Fruit fly (Drosophila melanogaster): ENCODE results near the gene obst-E.
A peak's percentile ranks its signal among the peaks of the same experiment; 100 is the strongest.

Gene obst-E

dm6 chr2L:5720407-5721228, 45.3 kb downstream of the obst-E start, which contains the start of the genes CG11149 and sip1 (continued):
- peak; percentile 73 for TF ChIP-seq hbn (GFP tag; IDR thresholded peaks at IDR 0.05; ENCODE audit: partially characterized antibody)
- TF ChIP-seq gcm2 (GFP tag; optimal IDR thresholded peaks at IDR 0.05): no peak
- TF ChIP-seq CG6689 (GFP tag; IDR thresholded peaks at IDR 0.05): no peak
- TF ChIP-seq dimm (GFP tag; IDR thresholded peaks at IDR 0.05): no peak
- peak; percentile 82; the same call in 1 of the 4 replicates for TF ChIP-seq chinmo (GFP tag; IDR thresholded peaks at IDR 0.05; ENCODE audit: partially characterized antibody)
- TF ChIP-seq jigr1 (GFP tag; IDR thresholded peaks at IDR 0.05): no peak
- TF ChIP-seq exex (tag; optimal IDR thresholded peaks at IDR 0.05): peak; percentile 94
- TF ChIP-seq CG13894 (tag; optimal IDR thresholded peaks at IDR 0.05): no peak
- no peak for TF ChIP-seq eve (GFP tag; optimal IDR thresholded peaks at IDR 0.05)
- no peak for TF ChIP-seq CG18476 (GFP tag; optimal IDR thresholded peaks at IDR 0.05)
- TF ChIP-seq ato (GFP tag; IDR thresholded peaks at IDR 0.05; ENCODE audit: partially characterized antibody): no peak
- no peak for TF ChIP-seq crp (GFP tag; optimal IDR thresholded peaks at IDR 0.05)
- peak; percentile 48; the same call in 1 of the 2 replicates for TF ChIP-seq GATAe (GFP tag; conservative IDR thresholded peaks at IDR 0.05)
- TF ChIP-seq bab2 (GFP tag; optimal IDR thresholded peaks at IDR 0.05): no peak
- no peak for TF ChIP-seq ken (GFP tag; IDR thresholded peaks at IDR 0.05)
- TF ChIP-seq CG10209 (GFP tag; optimal IDR thresholded peaks at IDR 0.05): no peak
- TF ChIP-seq CG8944 (GFP tag; optimal IDR thresholded peaks at IDR 0.05): no peak
- TF ChIP-seq hb (GFP tag; IDR thresholded peaks at IDR 0.05; ENCODE audit: partially characterized antibody): no peak
- TF ChIP-seq Nf-YB (GFP tag; optimal IDR thresholded peaks at IDR 0.05): no peak
- no peak for TF ChIP-seq CG3726 (GFP tag; IDR thresholded peaks at IDR 0.05)
- TF ChIP-seq cg (GFP tag; optimal IDR thresholded peaks at IDR 0.05): no peak
- TF ChIP-seq HLH4C (GFP tag; IDR thresholded peaks at IDR 0.05; ENCODE audit: partially characterized antibody): peak; percentile 79
- no peak for TF ChIP-seq CG7839 (tag; optimal IDR thresholded peaks at IDR 0.05)
- TF ChIP-seq Six4 (GFP tag; optimal IDR thresholded peaks at IDR 0.05): no peak
- TF ChIP-seq Sox100B (GFP tag; optimal IDR thresholded peaks at IDR 0.05): no peak
- TF ChIP-seq toy (GFP tag; IDR thresholded peaks at IDR 0.05): no peak
- no peak for TF ChIP-seq CG15601 (tag; optimal IDR thresholded peaks at IDR 0.05)
- no peak for TF ChIP-seq Xrp1 (GFP tag; IDR thresholded peaks at IDR 0.05)
- TF ChIP-seq CG1792 (GFP tag; optimal IDR thresholded peaks at IDR 0.05): no peak
- TF ChIP-seq vnd (GFP tag; IDR thresholded peaks at IDR 0.05; ENCODE audit: partially characterized antibody): peak; percentile 15; the same call in 1 of the 3 replicates
- TF ChIP-seq Stat92E (GFP tag; optimal IDR thresholded peaks at IDR 0.05): peak in 1 of 3 experiments; percentile 21
- peak; percentile 69 for TF ChIP-seq Dref (GFP tag; IDR thresholded peaks at IDR 0.05)
- TF ChIP-seq CG17186 (GFP tag; optimal IDR thresholded peaks at IDR 0.05): no peak
- TF ChIP-seq CG13775 (GFP tag; optimal IDR thresholded peaks at IDR 0.05): no peak
- no peak for TF ChIP-seq CG11695 (GFP tag; IDR thresholded peaks at IDR 0.05)
- TF ChIP-seq CG1233 (GFP tag; optimal IDR thresholded peaks at IDR 0.05): no peak
- no peak for TF ChIP-seq D (optimal IDR thresholded peaks at IDR 0.05)
- no peak for TF ChIP-seq D (GFP tag; optimal IDR thresholded peaks at IDR 0.05)
- TF ChIP-seq CG18599 (GFP tag; optimal IDR thresholded peaks at IDR 0.05): peak; percentile 25
- no peak for TF ChIP-seq ab (GFP tag; optimal IDR thresholded peaks at IDR 0.05)
- TF ChIP-seq repo (GFP tag; optimal IDR thresholded peaks at IDR 0.05): no peak
- no peak for TF ChIP-seq CG32532 (GFP tag; IDR thresholded peaks at IDR 0.05)
- TF ChIP-seq pnt (GFP tag; optimal IDR thresholded peaks at IDR 0.05): no peak
- peak; percentile 52 for TF ChIP-seq BEAF-32 (GFP tag; optimal IDR thresholded peaks at IDR 0.05)
- TF ChIP-seq CG34224 (GFP tag; IDR thresholded peaks at IDR 0.05; ENCODE audit: partially characterized antibody): peak; percentile 79
- TF ChIP-seq CG11504 (tag; optimal IDR thresholded peaks at IDR 0.05): no peak
- no peak for TF ChIP-seq gsb (GFP tag; IDR thresholded peaks at IDR 0.05)
- no peak for TF ChIP-seq Meics (GFP tag; optimal IDR thresholded peaks at IDR 0.05)

Data from whole organism, embryonic.